Worm (Caenorhabditis elegans) whole organism, L4 larva: Measurements from ENCODE around the gene zig-12.

Experiments used
- F26F4.8 ChIP-seq: fragments of 200-800 bp; sonication (Bioruptor generic); conservative IDR thresholded peaks from 2 replicates; pipeline ENCODE4 v1.3.6; 2022; ENCODE audit warnings: missing genetic modification characterization, missing compliant biosample characterization
- R02D3.7 ChIP-seq: fragments of 150-350 bp; sonication (generic microtip); optimal IDR thresholded peaks from 3 replicates; lab custom pipeline; 2014; ENCODE audit warnings: missing biosample characterization, missing genetic modification characterization
- T20F7.1 ChIP-seq: fragments of 200-800 bp; sonication (Bioruptor generic); optimal IDR thresholded peaks from 2 replicates; lab custom pipeline; 2018; ENCODE audit warnings: mild to moderate bottlenecking, missing genetic modification characterization, missing compliant biosample characterization
- T26A8.4 ChIP-seq: fragments of 200-800 bp; sonication (Bioruptor generic); IDR thresholded peaks from 2 replicates; pipeline ENCODE4 v1.3.6; 2022; ENCODE audit warnings: missing genetic modification characterization, missing compliant biosample characterization
- Y105C5A.15 ChIP-seq: fragments of 200-800 bp; sonication (Bioruptor generic); IDR thresholded peaks from 2 replicates; pipeline ENCODE4 v1.3.6; 2022; ENCODE audit warnings: missing genetic modification characterization, missing compliant biosample characterization
- Y75B8A.6 ChIP-seq: fragments of 200-800 bp; sonication (Bioruptor generic); IDR thresholded peaks from 2 replicates; pipeline ENCODE4 v1.3.6; 2022; ENCODE audit warnings: missing genetic modification reagents, missing genetic modification characterization, missing compliant biosample characterization
- aha-1 ChIP-seq: fragments of 150-350 bp; peaks from one replicate; lab custom pipeline; 2014; ENCODE audit warnings: missing biosample characterization, missing genetic modification characterization
- ceh-20 ChIP-seq: fragments of 200-800 bp; sonication (Bioruptor generic); IDR thresholded peaks from 2 replicates; pipeline ENCODE4 v1.3.6; 2022; ENCODE audit warnings: missing genetic modification reagents, missing genetic modification characterization, missing compliant biosample characterization
- ces-1 ChIP-seq: fragments of 150-350 bp; sonication (generic microtip); optimal IDR thresholded peaks from 4 replicates; lab custom pipeline; 2014; ENCODE audit warnings: missing biosample characterization, missing genetic modification reagents, missing genetic modification characterization
- ctbp-1 ChIP-seq: fragments of 200-800 bp; sonication (Bioruptor generic); IDR thresholded peaks from 2 replicates; pipeline ENCODE4 v1.3.6; 2022; ENCODE audit warnings: missing genetic modification reagents, missing genetic modification characterization, missing compliant biosample characterization
- daf-16 ChIP-seq, 3 experiments: sonication (generic microtip); optimal IDR thresholded peaks; 2 replicates each; lab custom pipeline; 2016 to 2017; ENCODE audit warnings: missing genetic modification characterization in 3 of 3, missing genetic modification reagents in 3 of 3, mild to moderate bottlenecking in 2 of 3, missing compliant biosample characterization in 2 of 3, missing biosample characterization in 1 of 3, moderate library complexity in 1 of 3
- dmd-6 ChIP-seq: fragments of 200-800 bp; sonication (Bioruptor generic); IDR thresholded peaks from 2 replicates; pipeline ENCODE4 v1.3.6; 2022; ENCODE audit warnings: missing genetic modification reagents, missing genetic modification characterization, missing compliant biosample characterization
- dmd-9 ChIP-seq: fragments of 200-800 bp; sonication (Bioruptor generic); IDR thresholded peaks from 2 replicates; pipeline ENCODE4 v1.3.6; 2022; ENCODE audit warnings: missing genetic modification reagents, missing genetic modification characterization, missing compliant biosample characterization
- dpl-1 ChIP-seq: fragments of 150-350 bp; optimal IDR thresholded peaks from 2 replicates; lab custom pipeline; 2014; ENCODE audit warnings: missing biosample characterization, missing genetic modification reagents, missing genetic modification characterization
- dve-1 ChIP-seq: sonication (generic microtip); optimal IDR thresholded peaks from 2 replicates; lab custom pipeline; 2017; ENCODE audit warnings: antibody characterized with exemption, mild to moderate bottlenecking, missing genetic modification characterization, missing compliant biosample characterization; ENCODE audit not compliant: insufficient read depth
- egl-27 ChIP-seq: sonication (generic microtip); optimal IDR thresholded peaks from 3 replicates; lab custom pipeline; 2017; ENCODE audit warnings: missing biosample characterization, missing genetic modification reagents, missing genetic modification characterization
- fkh-10 ChIP-seq: fragments of 150-350 bp; optimal IDR thresholded peaks from 2 replicates; lab custom pipeline; 2014; ENCODE audit warnings: missing biosample characterization, missing genetic modification reagents, missing genetic modification characterization
- fos-1 ChIP-seq: fragments of 150-350 bp; optimal IDR thresholded peaks from 2 replicates; lab custom pipeline; 2014; ENCODE audit warnings: missing biosample characterization, missing genetic modification characterization
- hlh-11 ChIP-seq: fragments of 200-800 bp; sonication (Bioruptor generic); optimal IDR thresholded peaks from 2 replicates; lab custom pipeline; 2018; ENCODE audit warnings: mild to moderate bottlenecking, missing genetic modification characterization, missing compliant biosample characterization
- hlh-30 ChIP-seq: sonication (generic microtip); optimal IDR thresholded peaks from 2 replicates; lab custom pipeline; 2017; ENCODE audit warnings: antibody characterized with exemption, mild to moderate bottlenecking, missing genetic modification characterization, missing compliant biosample characterization; ENCODE audit not compliant: insufficient read depth
- lin-15B ChIP-seq: fragments of 150-350 bp; sonication (generic microtip); optimal IDR thresholded peaks from 3 replicates; lab custom pipeline; 2014; ENCODE audit warnings: missing biosample characterization, missing genetic modification characterization
- lin-29 ChIP-seq: fragments of 200-800 bp; sonication (Bioruptor generic); IDR thresholded peaks from 2 replicates; pipeline ENCODE4 v1.3.6; 2022; ENCODE audit warnings: missing genetic modification reagents, missing genetic modification characterization, missing compliant biosample characterization
- lsy-2 ChIP-seq, 2 experiments: fragments of 150-350 bp in 1 of 2; sonication (generic microtip) in 1 of 2; optimal IDR thresholded peaks; 2 replicates each; lab custom pipeline; 2014 to 2017; ENCODE audit warnings: missing biosample characterization in 2 of 2, missing genetic modification characterization in 2 of 2
- mdl-1 ChIP-seq, 2 experiments: fragments of 150-350 bp in 1 of 2; sonication (generic microtip) in 1 of 2; optimal IDR thresholded peaks; 2 replicates each; lab custom pipeline; 2014 to 2017; ENCODE audit warnings: missing biosample characterization in 2 of 2, missing genetic modification characterization in 2 of 2
- mdt-29 ChIP-seq: fragments of 200-800 bp; sonication (Bioruptor generic); IDR thresholded peaks from 2 replicates; pipeline ENCODE4 v1.3.6; 2022; ENCODE audit warnings: missing genetic modification reagents, missing genetic modification characterization, missing compliant biosample characterization
- mes-2 ChIP-seq: sonication (generic microtip); optimal IDR thresholded peaks from 2 replicates; lab custom pipeline; 2016; ENCODE audit warnings: missing genotype, mild to moderate bottlenecking, missing genetic modification characterization, missing compliant biosample characterization; ENCODE audit not compliant: poor library complexity, severe bottlenecking
- nhr-10 ChIP-seq: fragments of 150-350 bp; optimal IDR thresholded peaks from 2 replicates; lab custom pipeline; 2014; ENCODE audit warnings: missing biosample characterization, missing genetic modification characterization
- nhr-111 ChIP-seq: fragments of 200-800 bp; sonication (Bioruptor generic); optimal IDR thresholded peaks from 2 replicates; lab custom pipeline; 2018; ENCODE audit warnings: mild to moderate bottlenecking, missing genetic modification characterization, missing compliant biosample characterization
- nhr-28 ChIP-seq: fragments of 150-350 bp; optimal IDR thresholded peaks from 2 replicates; lab custom pipeline; 2014; ENCODE audit warnings: missing biosample characterization, missing genetic modification characterization
- nhr-6 ChIP-seq: fragments of 150-350 bp; optimal IDR thresholded peaks from 2 replicates; lab custom pipeline; 2014; ENCODE audit warnings: missing biosample characterization, missing genetic modification characterization
- nhr-77 ChIP-seq: fragments of 150-350 bp; optimal IDR thresholded peaks from 2 replicates; lab custom pipeline; 2014; ENCODE audit warnings: missing biosample characterization, missing genetic modification characterization
- pha-4 ChIP-seq, 2 experiments: fragments of 150-350 bp in 1 of 2; fragments of 200-800 bp in 1 of 2; sonication (Bioruptor generic) in 1 of 2; IDR thresholded peaks in 1 of 2; optimal IDR thresholded peaks in 1 of 2; 2 replicates each; pipeline versions ENCODE4 v1.3.6 to Lab custom; 2014 to 2022; ENCODE audit warnings: missing genetic modification characterization in 2 of 2, missing genetic modification reagents in 2 of 2, missing biosample characterization in 1 of 2, missing compliant biosample characterization in 1 of 2
- php-3 ChIP-seq: fragments of 200-800 bp; sonication (Bioruptor generic); IDR thresholded peaks from 2 replicates; pipeline ENCODE4 v1.3.6; 2022; ENCODE audit warnings: missing genetic modification reagents, missing genetic modification characterization, missing compliant biosample characterization
- pqm-1 ChIP-seq: sonication (generic microtip); optimal IDR thresholded peaks from 2 replicates; lab custom pipeline; 2017; ENCODE audit warnings: missing biosample characterization, missing genetic modification characterization
- rbr-2 ChIP-seq: sonication (generic microtip); optimal IDR thresholded peaks from 2 replicates; lab custom pipeline; 2016; ENCODE audit warnings: missing genotype, missing genetic modification characterization, missing compliant biosample characterization
- sdz-12 ChIP-seq: fragments of 200-800 bp; sonication (Bioruptor generic); optimal IDR thresholded peaks from 2 replicates; lab custom pipeline; 2018; ENCODE audit warnings: mild to moderate bottlenecking, missing genetic modification characterization, missing compliant biosample characterization
- snpc-4 ChIP-seq: fragments of 150-350 bp; optimal IDR thresholded peaks from 2 replicates; lab custom pipeline; 2014; ENCODE audit warnings: missing biosample characterization, missing genetic modification characterization
- spr-1 ChIP-seq: sonication (generic microtip); optimal IDR thresholded peaks from 2 replicates; lab custom pipeline; 2016; ENCODE audit warnings: mild to moderate bottlenecking, missing genetic modification characterization, missing compliant biosample characterization
- unc-62 ChIP-seq, 3 experiments: fragments of 150-350 bp in 1 of 3; sonication (generic microtip); optimal IDR thresholded peaks in 2 of 3; peaks in 1 of 3; 1 replicate in 1 of 3; 2 replicates in 2 of 3; lab custom pipeline; 2014 to 2017; ENCODE audit warnings: missing biosample characterization in 3 of 3, missing genetic modification characterization in 3 of 3, missing genetic modification reagents in 3 of 3, missing genotype in 1 of 3
- ztf-7 ChIP-seq: fragments of 150-350 bp; optimal IDR thresholded peaks from 2 replicates; lab custom pipeline; 2014; ENCODE audit warnings: missing biosample characterization, missing genetic modification characterization

Gene zig-12

DNA sequence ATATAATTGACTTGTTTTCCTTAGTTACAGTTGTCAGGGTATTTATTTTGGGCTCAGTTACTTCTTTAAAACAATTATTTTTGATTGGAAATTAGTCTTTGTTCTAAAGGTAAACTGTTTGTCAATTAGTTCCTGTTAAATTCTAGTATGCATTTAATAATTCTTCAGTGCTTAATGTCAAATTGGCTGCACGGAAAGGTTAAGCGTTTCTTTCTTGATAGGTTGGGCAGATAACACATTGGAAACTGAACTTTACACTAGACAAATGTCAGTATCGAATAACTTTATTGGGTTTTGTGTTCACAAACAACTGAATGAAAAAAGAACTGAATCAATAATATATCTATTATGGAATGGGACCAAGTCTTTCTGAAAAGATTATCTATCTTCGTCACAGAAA, 48.9 kb upstream of the zig-12 start (continued):
- TF ChIP-seq php-3 (GFP tag; lab: Robert Waterston, UW) (0 out of 2 replicates have a peak, but pooled peaks have one; percentile 10), R02D3.7 (tag; lab: Kevin White, UChicago) (no peak), dmd-9 (GFP tag; lab: Robert Waterston, UW) (no peak), daf-16 (GFP tag; optimal IDR thresholded peaks at IDR 0.05; lab: Kevin White, UChicago) (no peak), daf-16 (tag; optimal IDR thresholded peaks at IDR 0.05; lab: Kevin White, UChicago) (peak; percentile 66), mes-2 (tag; lab: Kevin White, UChicago) (no peak)
- TF ChIP-seq, all 104 proteins: peak for 5

DNA sequence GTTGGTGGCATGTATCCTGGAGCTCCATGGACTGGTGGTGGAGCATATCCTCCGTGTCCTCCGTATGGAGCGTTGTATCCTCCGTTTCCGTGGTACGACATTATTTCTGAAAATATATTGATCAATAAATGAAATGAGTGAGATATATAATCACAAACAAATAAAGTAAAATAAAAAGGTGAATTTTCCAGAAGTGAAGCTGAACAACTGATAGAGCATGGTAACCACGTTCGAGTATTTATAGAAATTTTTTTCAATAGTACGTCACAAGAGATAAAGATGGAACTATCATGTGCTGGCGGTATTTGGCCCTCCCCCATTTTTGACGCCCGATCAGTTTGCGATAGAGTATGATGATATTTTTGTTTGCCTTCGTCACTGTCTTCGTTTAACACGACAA, 46.9 kb upstream of the zig-12 start, which contains the start of gene F53A9.7:
TSS of gene F53A9.7 (minus strand) at position 101 of the 400 bp plus-strand sequence.
- TF ChIP-seq ceh-20 (no peak), ztf-7 (tag; lab: Kevin White, UChicago) (no peak), nhr-77 (no peak), Y75B8A.6 (GFP tag; lab: Robert Waterston, UW) (no peak), aha-1 (tag; lab: Kevin White, UChicago) (peak; percentile 25), dpl-1 (GFP tag; lab: Kevin White, UChicago) (no peak), F26F4.8 (no peak), ces-1 (GFP tag; lab: Kevin White, UChicago) (no peak), dve-1 (tag; lab: Kevin White, UChicago) (peak; percentile 13), mdt-29 (no peak), spr-1 (tag; lab: Kevin White, UChicago) (no peak), unc-62 (GFP tag; optimal IDR thresholded peaks at IDR 0.05 in 1 of 2; lab: Kevin White, UChicago) (peak in 1 of 2 experiments; percentile 60), unc-62 (tag; optimal IDR thresholded peaks at IDR 0.05; lab: Kevin White, UChicago) (no peak), nhr-6 (tag; lab: Kevin White, UChicago) (no peak)

DNA sequence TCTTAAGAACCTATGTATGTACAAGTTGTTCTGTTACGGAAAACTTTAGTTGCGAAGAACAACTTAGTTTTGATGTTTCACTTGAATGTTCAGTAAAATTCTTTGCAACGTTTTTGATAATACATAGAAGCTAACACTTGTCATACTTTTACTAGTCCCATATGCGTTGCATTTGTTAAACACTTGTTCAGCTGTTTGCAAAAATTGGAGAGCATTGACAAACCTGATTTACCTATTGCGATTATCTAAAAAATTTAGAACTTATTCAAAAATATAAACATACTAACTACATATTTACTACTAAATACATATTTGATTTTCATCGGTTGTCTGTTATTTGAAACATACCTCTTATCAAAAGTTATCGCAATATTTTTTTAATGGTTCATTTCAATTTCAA, 45.6 kb upstream of the zig-12 start:
- TF ChIP-seq nhr-10 (tag; lab: Kevin White, UChicago): no peak
- peak; percentile 20 for TF ChIP-seq fos-1 (tag; lab: Kevin White, UChicago)
- no peak for TF ChIP-seq rbr-2 (tag; lab: Kevin White, UChicago)
- no peak for TF ChIP-seq snpc-4
- TF ChIP-seq pha-4 (GFP tag; IDR thresholded peaks at IDR 0.05; lab: Robert Waterston, UW): 0 out of 2 replicates have a peak, but pooled peaks have one; percentile 13
- no peak for TF ChIP-seq pha-4 (tag; optimal IDR thresholded peaks at IDR 0.05; lab: Kevin White, UChicago)
- peak; percentile 69 for TF ChIP-seq dve-1 (tag; lab: Kevin White, UChicago)
- no peak for TF ChIP-seq lin-29 (GFP tag; lab: Robert Waterston, UW)
- no peak for TF ChIP-seq daf-16 (GFP tag; optimal IDR thresholded peaks at IDR 0.05; lab: Kevin White, UChicago)
- peak; percentile 71 for TF ChIP-seq daf-16 (tag; optimal IDR thresholded peaks at IDR 0.05; lab: Kevin White, UChicago)
- 0 out of 2 replicates have a peak, but pooled peaks have one; percentile 10 for TF ChIP-seq T26A8.4 (GFP tag; lab: Robert Waterston, UW)
- TF ChIP-seq sdz-12: no peak
- peak; percentile 28; the same call in 1 of the 2 replicates for TF ChIP-seq php-3 (GFP tag; lab: Robert Waterston, UW)
- TF ChIP-seq lin-15B (tag; lab: Kevin White, UChicago): no peak
- no peak for TF ChIP-seq hlh-30 (tag; lab: Kevin White, UChicago)
- TF ChIP-seq nhr-77: peak; percentile 93
- TF ChIP-seq fkh-10 (GFP tag; lab: Kevin White, UChicago): no peak
- peak; percentile 34 for TF ChIP-seq T20F7.1
- TF ChIP-seq nhr-28 (tag; lab: Kevin White, UChicago): peak; percentile 42
- TF ChIP-seq nhr-111: no peak
- TF ChIP-seq egl-27: no peak

DNA sequence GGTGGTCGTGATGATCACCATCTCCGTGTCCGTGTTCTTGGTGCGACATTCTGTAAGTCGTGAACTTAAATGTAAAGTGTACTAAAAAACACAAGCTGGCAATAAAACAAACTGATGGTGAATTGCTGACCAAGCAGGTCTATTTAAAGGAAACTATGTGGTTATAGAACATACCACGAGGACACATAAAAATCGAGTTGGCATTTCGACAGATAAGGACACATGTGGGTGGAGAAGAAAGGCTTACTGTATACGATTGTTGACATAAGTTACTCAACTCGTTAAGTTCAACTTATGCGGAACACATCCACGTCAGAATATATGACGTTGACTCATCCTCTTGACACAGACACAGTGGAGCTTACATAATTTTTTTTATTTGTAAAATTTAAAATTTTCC, 44.9 kb upstream of the zig-12 start, which contains the start of gene F53A9.8:
TSS of gene F53A9.8 (minus strand) at position 49 of the 400 bp plus-strand sequence.
- TF ChIP-seq ctbp-1 (GFP tag; lab: Robert Waterston, UW): no peak
- no peak for TF ChIP-seq R02D3.7 (tag; lab: Kevin White, UChicago)
- peak in 1 of 2 experiments; percentile 15 for TF ChIP-seq lsy-2 (tag; optimal IDR thresholded peaks at IDR 0.05; lab: Kevin White, UChicago)
- TF ChIP-seq unc-62 (GFP tag; optimal IDR thresholded peaks at IDR 0.05 in 1 of 2; lab: Kevin White, UChicago): peak; percentile 29 to 31
- TF ChIP-seq unc-62 (tag; optimal IDR thresholded peaks at IDR 0.05; lab: Kevin White, UChicago): no peak
- peak in 1 of 2 experiments; percentile 43 for TF ChIP-seq mdl-1 (tag; optimal IDR thresholded peaks at IDR 0.05; lab: Kevin White, UChicago)
- 0 out of 2 replicates have a peak, but pooled peaks have one; percentile 20 for TF ChIP-seq Y105C5A.15 (GFP tag; lab: Robert Waterston, UW)
- TF ChIP-seq dmd-6: peak; percentile 50
- TF ChIP-seq daf-16 (GFP tag; optimal IDR thresholded peaks at IDR 0.05; lab: Kevin White, UChicago): no peak
- TF ChIP-seq daf-16 (tag; optimal IDR thresholded peaks at IDR 0.05; lab: Kevin White, UChicago): peak; percentile 75
- TF ChIP-seq mdt-29: no peak
- TF ChIP-seq hlh-11 (tag; lab: Kevin White, UChicago): peak; percentile 48
- TF ChIP-seq pqm-1 (tag; lab: Kevin White, UChicago): peak; percentile 42
- peak; percentile 58 for TF ChIP-seq nhr-28 (tag; lab: Kevin White, UChicago)
- peak; percentile 83 for TF ChIP-seq dve-1 (tag; lab: Kevin White, UChicago)
- TF ChIP-seq php-3 (GFP tag; lab: Robert Waterston, UW): peak; percentile 88
- no peak for TF ChIP-seq nhr-111
